Worm (Caenorhabditis elegans) whole organism, L4 larva: Measurements from ENCODE around the gene T05A8.6.

Experiments
- ama-1 ChIP-seq: fragments of 150-350 bp; optimal IDR thresholded peaks from 2 replicates; lab custom pipeline; 2014; ENCODE audit warnings: inconsistent platforms, mixed read lengths
- ceh-28 ChIP-seq: fragments of 150-350 bp; optimal IDR thresholded peaks from 2 replicates; lab custom pipeline; 2014; ENCODE audit warnings: missing biosample characterization, missing genetic modification reagents, missing genetic modification characterization
- fos-1 ChIP-seq: fragments of 150-350 bp; optimal IDR thresholded peaks from 2 replicates; lab custom pipeline; 2014; ENCODE audit warnings: missing biosample characterization, missing genetic modification characterization
- mdt-29 ChIP-seq: fragments of 200-800 bp; sonication (Bioruptor generic); IDR thresholded peaks from 2 replicates; pipeline ENCODE4 v1.3.6; 2022; ENCODE audit warnings: missing genetic modification reagents, missing genetic modification characterization, missing compliant biosample characterization
- nhr-48 ChIP-seq: sonication (generic microtip); optimal IDR thresholded peaks from 2 replicates; lab custom pipeline; 2016; ENCODE audit warnings: mild to moderate bottlenecking, missing genetic modification characterization, missing compliant biosample characterization

DNA sequence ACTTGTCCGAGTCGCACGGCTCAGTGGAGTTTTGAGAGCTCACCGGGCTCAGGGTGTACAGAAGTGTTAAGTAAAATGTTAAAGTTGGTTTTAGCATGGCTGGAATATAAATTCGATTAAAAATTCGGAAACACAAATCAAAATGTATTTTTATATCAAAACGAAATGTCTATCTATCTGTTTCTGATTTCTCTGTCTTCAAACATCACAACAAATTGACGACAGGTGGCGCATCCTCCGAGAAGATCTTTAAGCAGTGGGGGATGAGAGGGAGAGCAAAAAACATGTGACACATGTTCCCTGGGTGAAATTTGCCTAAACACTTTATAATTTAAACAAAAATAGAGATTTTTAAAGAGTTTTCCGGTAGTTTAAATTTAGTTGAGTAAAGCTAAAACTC is 29.5 kb upstream of the T05A8.6 start, which contains the start of gene F08D12.7:
- TF ChIP-seq mdt-29 (GFP tag; lab: Robert Waterston, UW) (no peak), nhr-48 (no peak), ama-1 (no peak), ceh-28 (no peak), fos-1 (tag; lab: Kevin White, UChicago) (no peak)
